Fruit fly (Drosophila melanogaster) whole organism, embryonic: ENCODE data around the gene CG6927.
A peak's percentile ranks its signal among the peaks of the same experiment; 100 is the strongest.

Experiments
- C15 ChIP-seq: fragments of 200-800 bp; sonication (Bioruptor generic); IDR thresholded peaks from 3 replicates; pipeline ENCODE4 v1.3.6; 2022; ENCODE audit warnings: missing biosample characterization, missing genetic modification characterization
- CG10431 ChIP-seq: fragments of 200-800 bp; sonication (Bioruptor generic); optimal IDR thresholded peaks from 3 replicates; lab custom pipeline; 2018; ENCODE audit warnings: missing biosample characterization, mild to moderate bottlenecking, missing genetic modification characterization
- CG13287 ChIP-seq: fragments of 200-800 bp; sonication (Bioruptor generic); IDR thresholded peaks from 2 replicates; pipeline ENCODE4 v1.3.6; 2022; ENCODE audit warnings: missing biosample characterization, missing genetic modification characterization; ENCODE audit not compliant: partially characterized antibody
- CG13624 ChIP-seq: fragments of 200-800 bp; sonication (Bioruptor generic); optimal IDR thresholded peaks from 2 replicates; lab custom pipeline; 2016; ENCODE audit warnings: missing biosample characterization, missing genetic modification characterization
- CG15011 ChIP-seq: fragments of 200-800 bp; sonication (Bioruptor generic); optimal IDR thresholded peaks from 3 replicates; lab custom pipeline; 2018; ENCODE audit warnings: missing biosample characterization, mild to moderate bottlenecking, missing genetic modification characterization
- CG1529 ChIP-seq: fragments of 200-800 bp; sonication (Bioruptor generic); optimal IDR thresholded peaks from 3 replicates; lab custom pipeline; 2018; ENCODE audit warnings: missing biosample characterization, missing genetic modification characterization
- CG17328 ChIP-seq: fragments of 200-800 bp; sonication (Bioruptor generic); IDR thresholded peaks from 2 replicates; pipeline ENCODE4 v1.3.6; 2022; ENCODE audit warnings: missing biosample characterization, missing genetic modification characterization
- CG1832 ChIP-seq: fragments of 200-800 bp; sonication (Bioruptor generic); optimal IDR thresholded peaks from 2 replicates; lab custom pipeline; 2017; ENCODE audit warnings: missing biosample characterization, mild to moderate bottlenecking, missing genetic modification characterization, inconsistent platforms
- CG2199 ChIP-seq: fragments of 200-800 bp; sonication (Bioruptor generic); IDR thresholded peaks from 3 replicates; pipeline ENCODE4 v1.3.6; 2022; ENCODE audit warnings: missing biosample characterization, missing genetic modification characterization
- CG2678 ChIP-seq: fragments of 200-800 bp; sonication (Bioruptor generic); optimal IDR thresholded peaks from 3 replicates; lab custom pipeline; 2019; ENCODE audit warnings: missing biosample characterization, mild to moderate bottlenecking, missing genetic modification characterization, moderate library complexity
- CG30431 ChIP-seq: fragments of 200-800 bp; sonication (Bioruptor generic); optimal IDR thresholded peaks from 2 replicates; lab custom pipeline; 2017; ENCODE audit warnings: missing biosample characterization, missing genetic modification characterization
- CG31441 ChIP-seq: fragments of 200-800 bp; sonication (Bioruptor generic); IDR thresholded peaks from 2 replicates; pipeline ENCODE4 v1.3.6; 2022; ENCODE audit warnings: missing biosample characterization, missing genetic modification characterization
- CG34376 ChIP-seq: fragments of 200-800 bp; sonication (Bioruptor generic); optimal IDR thresholded peaks from 2 replicates; lab custom pipeline; 2018; ENCODE audit warnings: missing biosample characterization, mild to moderate bottlenecking, missing genetic modification characterization
- CG6689 ChIP-seq: fragments of 200-800 bp; sonication (Bioruptor generic); IDR thresholded peaks from 2 replicates; pipeline ENCODE4 v1.3.6; 2022; ENCODE audit warnings: missing biosample characterization, missing genetic modification characterization
- CG9437 ChIP-seq: fragments of 200-800 bp; sonication (Bioruptor generic); optimal IDR thresholded peaks from 2 replicates; lab custom pipeline; 2018; ENCODE audit warnings: missing biosample characterization, mild to moderate bottlenecking, missing genetic modification characterization
- CG9727 ChIP-seq: fragments of 200-800 bp; sonication (Bioruptor generic); optimal IDR thresholded peaks from 3 replicates; lab custom pipeline; 2017; ENCODE audit warnings: missing biosample characterization, mild to moderate bottlenecking, missing genetic modification characterization
- Doc2 ChIP-seq: fragments of 200-800 bp; sonication (Bioruptor generic); IDR thresholded peaks from 2 replicates; pipeline ENCODE4 v1.3.6; 2022; ENCODE audit warnings: missing biosample characterization, missing genetic modification characterization
- Dp ChIP-seq: fragments of 200-800 bp; sonication (Bioruptor generic); optimal IDR thresholded peaks from 2 replicates; lab custom pipeline; 2018; ENCODE audit warnings: missing biosample characterization, mild to moderate bottlenecking, missing genetic modification characterization, moderate library complexity
- E2f2 ChIP-seq: fragments of 200-800 bp; sonication (Bioruptor generic); IDR thresholded peaks from 2 replicates; pipeline ENCODE4 v1.3.6; 2022; ENCODE audit warnings: missing biosample characterization, missing genetic modification characterization
- Fer2 ChIP-seq: fragments of 200-800 bp; sonication (Bioruptor generic); optimal IDR thresholded peaks from 2 replicates; lab custom pipeline; 2018; ENCODE audit warnings: missing biosample characterization, mild to moderate bottlenecking, missing genetic modification characterization, moderate library complexity
- Hand ChIP-seq: fragments of 200-800 bp; sonication (Bioruptor generic); optimal IDR thresholded peaks from 2 replicates; lab custom pipeline; 2017; ENCODE audit warnings: mild to moderate bottlenecking, missing biosample characterization, missing genetic modification reagents, missing genetic modification characterization
- HmgD ChIP-seq: fragments of 200-800 bp; sonication (Bioruptor generic); optimal IDR thresholded peaks from 3 replicates; lab custom pipeline; 2016; ENCODE audit warnings: missing biosample characterization, missing genetic modification characterization
- Hr51 ChIP-seq, 2 experiments: fragments of 200-800 bp; sonication (Bioruptor generic); optimal IDR thresholded peaks; 2 replicates in 1 of 2; 3 replicates in 1 of 2; lab custom pipeline; 2016 to 2018; ENCODE audit warnings: missing biosample characterization in 2 of 2, missing genetic modification characterization in 2 of 2, mild to moderate bottlenecking in 1 of 2, moderate library complexity in 1 of 2
- Lpt ChIP-seq: fragments of >200 bp; optimal IDR thresholded peaks from 2 replicates; lab custom pipeline; 2018; ENCODE audit warnings: missing biosample characterization, missing genetic modification characterization
- Med ChIP-seq: fragments of 200-800 bp; sonication (Bioruptor generic); peaks from one replicate; lab custom pipeline; 2016; ENCODE audit warnings: missing biosample characterization, missing genetic modification characterization, mild to moderate bottlenecking, inconsistent platforms, moderate library complexity
- NC2β ChIP-seq: fragments of 200-800 bp; sonication (Bioruptor generic); optimal IDR thresholded peaks from 2 replicates; lab custom pipeline; 2016; ENCODE audit warnings: missing biosample characterization, missing genetic modification characterization
- Sox100B ChIP-seq: fragments of 200-800 bp; sonication (Bioruptor generic); optimal IDR thresholded peaks from 3 replicates; lab custom pipeline; 2018; ENCODE audit warnings: missing biosample characterization, mild to moderate bottlenecking, missing genetic modification characterization
- Ssrp ChIP-seq: fragments of 200-800 bp; sonication (Bioruptor generic); optimal IDR thresholded peaks from 2 replicates; lab custom pipeline; 2018; ENCODE audit warnings: missing biosample characterization, mild to moderate bottlenecking, missing genetic modification characterization, moderate library complexity
- YL-1 ChIP-seq: fragments of 200-800 bp; sonication (Bioruptor generic); optimal IDR thresholded peaks from 3 replicates; lab custom pipeline; 2017; ENCODE audit warnings: missing biosample characterization, mild to moderate bottlenecking, missing genetic modification characterization
- bowl ChIP-seq: fragments of 200-800 bp; sonication (Bioruptor generic); IDR thresholded peaks from 2 replicates; pipeline ENCODE4 v1.3.6; 2022; ENCODE audit warnings: missing biosample characterization, missing genetic modification characterization
- cg ChIP-seq: fragments of 200-800 bp; sonication (Bioruptor generic); optimal IDR thresholded peaks from 3 replicates; lab custom pipeline; 2019; ENCODE audit warnings: missing biosample characterization, mild to moderate bottlenecking, missing genetic modification characterization, moderate library complexity
- ci ChIP-seq: fragments of 200-800 bp; sonication (Bioruptor generic); IDR thresholded peaks from 3 replicates; pipeline ENCODE4 v1.3.6; 2022; ENCODE audit warnings: missing biosample characterization, missing genetic modification characterization
- crc ChIP-seq: fragments of 200-800 bp; sonication (Bioruptor generic); optimal IDR thresholded peaks from 2 replicates; lab custom pipeline; 2016; ENCODE audit warnings: missing biosample characterization, missing genetic modification characterization
- esg ChIP-seq: fragments of 200-800 bp; sonication (Bioruptor generic); conservative IDR thresholded peaks from 2 replicates; pipeline ENCODE4 v1.3.6; 2022; ENCODE audit warnings: missing biosample characterization, missing genetic modification characterization
- gem ChIP-seq: fragments of 200-800 bp; sonication (Bioruptor generic); optimal IDR thresholded peaks from 2 replicates; lab custom pipeline; 2019; ENCODE audit warnings: missing biosample characterization, mild to moderate bottlenecking, missing genetic modification characterization, moderate library complexity
- gro ChIP-seq: fragments of 200-800 bp; sonication (Bioruptor generic); optimal IDR thresholded peaks from 2 replicates; lab custom pipeline; 2016; ENCODE audit warnings: missing biosample characterization, missing genetic modification characterization
- her ChIP-seq: fragments of 200-800 bp; sonication (Bioruptor generic); optimal IDR thresholded peaks from 2 replicates; lab custom pipeline; 2016; ENCODE audit warnings: missing biosample characterization, missing genetic modification characterization
- kah ChIP-seq: fragments of 200-800 bp; sonication (Bioruptor generic); optimal IDR thresholded peaks from 2 replicates; lab custom pipeline; 2018; ENCODE audit warnings: missing biosample characterization, mild to moderate bottlenecking, missing genetic modification characterization
- ken ChIP-seq: fragments of 200-800 bp; sonication (Bioruptor generic); IDR thresholded peaks from 3 replicates; pipeline ENCODE4 v1.3.6; 2022; ENCODE audit warnings: missing biosample characterization, missing genetic modification characterization
- pfk ChIP-seq: fragments of 200-800 bp; sonication (Bioruptor generic); optimal IDR thresholded peaks from 2 replicates; lab custom pipeline; 2018; ENCODE audit warnings: missing biosample characterization, mild to moderate bottlenecking, missing genetic modification characterization, moderate library complexity
- pita ChIP-seq: fragments of 200-800 bp; sonication (Bioruptor generic); optimal IDR thresholded peaks from 2 replicates; lab custom pipeline; 2017; ENCODE audit warnings: missing biosample characterization, mild to moderate bottlenecking, missing genetic modification characterization
- pros ChIP-seq: fragments of 200-800 bp; sonication (Bioruptor generic); optimal IDR thresholded peaks from 3 replicates; lab custom pipeline; 2019; ENCODE audit warnings: missing biosample characterization, mild to moderate bottlenecking, missing genetic modification characterization, moderate library complexity
- ranshi ChIP-seq: fragments of 200-800 bp; sonication (Bioruptor generic); IDR thresholded peaks from 2 replicates; pipeline ENCODE4 v1.3.6; 2022; ENCODE audit warnings: missing biosample characterization, missing genetic modification characterization
- salm ChIP-seq: fragments of 200-800 bp; sonication (Bioruptor generic); optimal IDR thresholded peaks from 2 replicates; lab custom pipeline; 2018; ENCODE audit warnings: missing biosample characterization, mild to moderate bottlenecking, missing genetic modification characterization
- sd ChIP-seq: fragments of 200-800 bp; sonication (Bioruptor generic); optimal IDR thresholded peaks from 3 replicates; lab custom pipeline; 2018; ENCODE audit warnings: missing biosample characterization, mild to moderate bottlenecking, missing genetic modification characterization, moderate library complexity
- sqz ChIP-seq: fragments of 200-800 bp; sonication (Bioruptor generic); optimal IDR thresholded peaks from 3 replicates; lab custom pipeline; 2018; ENCODE audit warnings: missing biosample characterization, mild to moderate bottlenecking, missing genetic modification characterization
- trem ChIP-seq: fragments of 200-800 bp; optimal IDR thresholded peaks from 3 replicates; lab custom pipeline; 2019; ENCODE audit warnings: missing biosample characterization, mild to moderate bottlenecking, missing genetic modification characterization, moderate library complexity
- usp ChIP-seq: fragments of >200 bp; optimal IDR thresholded peaks from 2 replicates; lab custom pipeline; 2017; ENCODE audit warnings: missing biosample characterization, missing genetic modification characterization
- z ChIP-seq: fragments of 200-800 bp; sonication (Bioruptor generic); IDR thresholded peaks from 3 replicates; pipeline ENCODE4 v1.3.6; 2022; ENCODE audit warnings: missing biosample characterization, missing genetic modification characterization

CG6927 gene

dm6 chrX:4909938-4910778, 3.5 kb downstream of the CG6927 start (continued):
- TF ChIP-seq gem (tag; lab: Kevin White, UChicago) (peak; percentile 100), CG2199 (GFP tag; lab: Robert Waterston, UW) (peak; percentile 100), cg (GFP tag; lab: Kevin White, UChicago) (peak; percentile 84), CG34376 (GFP tag; lab: Kevin White, UChicago) (peak; percentile 100), CG10431 (GFP tag; lab: Kevin White, UChicago) (peak; percentile 99), trem (tag; lab: Kevin White, UChicago) (peak; percentile 97), CG13287 (GFP tag; lab: Robert Waterston, UW) (peak; percentile 17; the same call in 1 of the 2 replicates), Ssrp (tag; lab: Kevin White, UChicago) (peak; percentile 100), Lpt (GFP tag; lab: Kevin White, UChicago) (no peak), CG1832 (GFP tag; lab: Kevin White, UChicago) (peak; percentile 24), C15 (GFP tag; lab: Robert Waterston, UW) (peak; percentile 99), z (peak; percentile 87), Hr51 (GFP tag; optimal IDR thresholded peaks at IDR 0.05; lab: Kevin White, UChicago) (peak; percentile 100), Hand (GFP tag; lab: Kevin White, UChicago) (peak; percentile 100), pfk (peak; percentile 77), crc (GFP tag; lab: Kevin White, UChicago) (peak; percentile 100), CG17328 (peak; percentile 100), ci (GFP tag; lab: Robert Waterston, UW) (peak; percentile 100), CG6689 (peak; percentile 99), her (GFP tag; lab: Kevin White, UChicago) (peak; percentile 98), sqz (GFP tag; lab: Kevin White, UChicago) (peak; percentile 100), pros (GFP tag; lab: Kevin White, UChicago) (peak; percentile 90), Fer2 (tag; lab: Kevin White, UChicago) (peak; percentile 100), sd (peak; percentile 98), ken (peak; percentile 100), salm (tag; lab: Kevin White, UChicago) (peak; percentile 99), CG9727 (GFP tag; lab: Kevin White, UChicago) (peak; percentile 100), Doc2 (GFP tag; lab: Robert Waterston, UW) (peak; percentile 99), YL-1 (GFP tag; lab: Kevin White, UChicago) (peak; percentile 100), CG15011 (peak; percentile 100), CG13624 (GFP tag; lab: Kevin White, UChicago) (peak; percentile 100), pita (GFP tag; lab: Kevin White, UChicago) (no peak), HmgD (GFP tag; lab: Kevin White, UChicago) (peak; percentile 99), CG1529 (peak; percentile 99), ranshi (GFP tag; lab: Robert Waterston, UW) (peak; percentile 100), gro (GFP tag; lab: Kevin White, UChicago) (peak; percentile 100), esg (GFP tag; lab: Robert Waterston, UW) (peak; percentile 100), Sox100B (peak; percentile 100), CG30431 (GFP tag; lab: Kevin White, UChicago) (peak; percentile 100), NC2β (GFP tag; lab: Kevin White, UChicago) (peak; percentile 99), Dp (GFP tag; lab: Kevin White, UChicago) (peak; percentile 55), CG9437 (peak; percentile 96), bowl (peak; percentile 99), CG31441 (GFP tag; lab: Robert Waterston, UW) (peak; percentile 100), CG2678 (peak; percentile 100), usp (no peak), Med (GFP tag; lab: Kevin White, UChicago) (peak; percentile 100), kah (peak; percentile 99), E2f2 (GFP tag; lab: Robert Waterston, UW) (peak; percentile 94)
